Fruit fly (Drosophila melanogaster): ENCODE results near the gene CG11537.

Gene CG11537

DNA sequence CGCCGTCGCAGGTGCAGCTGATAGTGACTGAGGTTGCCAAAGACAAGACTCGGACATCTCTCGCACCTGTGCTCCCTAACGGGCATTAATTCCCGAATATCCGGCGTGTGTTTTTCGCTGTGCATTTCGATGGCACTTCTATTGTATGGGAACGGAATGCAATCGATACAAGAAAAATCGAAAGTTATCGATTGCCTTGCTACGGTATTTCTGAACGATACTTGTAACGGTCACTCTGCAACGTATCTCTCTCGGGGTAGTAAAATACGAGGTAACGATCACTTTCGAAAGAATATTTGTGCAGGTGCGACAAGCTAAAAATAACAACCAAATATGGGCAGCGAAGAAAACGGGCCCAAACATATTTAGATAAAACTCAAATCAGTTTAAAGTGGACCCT is 21.7 kb upstream of the CG11537 start, which contains the start of gene CG32280 (continued):
- TF ChIP-seq Fer3 (tag; optimal IDR thresholded peaks at IDR 0.05) (no peak), CG3281 (GFP tag; optimal IDR thresholded peaks at IDR 0.05) (peak; percentile 24), CG12942 (GFP tag; optimal IDR thresholded peaks at IDR 0.05) (no peak), chm (GFP tag; IDR thresholded peaks at IDR 0.05) (peak; percentile 40; the same call in 1 of the 2 replicates), CG30403 (GFP tag; optimal IDR thresholded peaks at IDR 0.05) (peak; percentile 6), CG10565 (GFP tag; optimal IDR thresholded peaks at IDR 0.05) (no peak), chn (GFP tag; optimal IDR thresholded peaks at IDR 0.05) (no peak), Lpt (GFP tag; optimal IDR thresholded peaks at IDR 0.05) (no peak), CG13296 (GFP tag; optimal IDR thresholded peaks at IDR 0.05) (peak; percentile 55), CG6272 (GFP tag; IDR thresholded peaks at IDR 0.05) (0 out of 2 replicates have a peak, but pooled peaks have one; percentile 36), Pdp1 (GFP tag; optimal IDR thresholded peaks at IDR 0.05) (peak in 1 of 2 experiments; percentile 49), Bgb (GFP tag; IDR thresholded peaks at IDR 0.05; ENCODE audit: partially characterized antibody) (peak; percentile 95), kay (GFP tag; optimal IDR thresholded peaks at IDR 0.05) (no peak), onecut (GFP tag; IDR thresholded peaks at IDR 0.05) (no peak; the same call in 1 of the 2 replicates), CG7839 (tag; optimal IDR thresholded peaks at IDR 0.05) (no peak), row (GFP tag; IDR thresholded peaks at IDR 0.05) (peak; percentile 62), CG42726 (GFP tag; IDR thresholded peaks at IDR 0.05; ENCODE audit: partially characterized antibody) (peak; percentile 76; the same call in 1 of the 2 replicates), B-H1 (GFP tag; IDR thresholded peaks at IDR 0.05) (no peak), CG10274 (GFP tag; optimal IDR thresholded peaks at IDR 0.05) (no peak), chif (GFP tag; optimal IDR thresholded peaks at IDR 0.05) (no peak), CG5245 (GFP tag; optimal IDR thresholded peaks at IDR 0.05) (no peak), CG6813 (GFP tag; optimal IDR thresholded peaks at IDR 0.05) (peak; percentile 29), CG3847 (GFP tag; IDR thresholded peaks at IDR 0.05) (peak; percentile 41; the same call in 1 of the 2 replicates), CG18262 (tag; optimal IDR thresholded peaks at IDR 0.05) (no peak), lilli (GFP tag; optimal IDR thresholded peaks at IDR 0.05) (peak; percentile 48), CG3726 (GFP tag; IDR thresholded peaks at IDR 0.05) (no peak), CG5180 (GFP tag; optimal IDR thresholded peaks at IDR 0.05) (no peak), CG2202 (tag; optimal IDR thresholded peaks at IDR 0.05) (no peak), CG6689 (GFP tag; IDR thresholded peaks at IDR 0.05) (no peak), Med (GFP tag) (peak; percentile 87), CG2875 (GFP tag; optimal IDR thresholded peaks at IDR 0.05) (no peak), CG15011 (GFP tag; optimal IDR thresholded peaks at IDR 0.05) (no peak), ara (GFP tag; IDR thresholded peaks at IDR 0.05) (no peak), Eip74EF (GFP tag; optimal IDR thresholded peaks at IDR 0.05) (no peak), chinmo (GFP tag; IDR thresholded peaks at IDR 0.05; ENCODE audit: partially characterized antibody) (peak; percentile 92; the same call in 3 of the 4 replicates), Xrp1 (GFP tag; IDR thresholded peaks at IDR 0.05) (0 out of 2 replicates have a peak, but pooled peaks have one; percentile 5), schlank (tag; optimal IDR thresholded peaks at IDR 0.05) (no peak), CG9609 (GFP tag; optimal IDR thresholded peaks at IDR 0.05) (peak; percentile 20), Drgx (GFP tag; IDR thresholded peaks at IDR 0.05) (no peak), Trl (optimal IDR thresholded peaks at IDR 0.05) (no peak), Trl (GFP tag; optimal IDR thresholded peaks at IDR 0.05) (peak; percentile 15), CG10321 (GFP tag; IDR thresholded peaks at IDR 0.05) (no peak), btn (GFP tag; optimal IDR thresholded peaks at IDR 0.05) (no peak), Camta (GFP tag; optimal IDR thresholded peaks at IDR 0.05) (no peak), lbe (GFP tag; optimal IDR thresholded peaks at IDR 0.05) (no peak), sens-2 (GFP tag; IDR thresholded peaks at IDR 0.05) (no peak), CG15479 (GFP tag; optimal IDR thresholded peaks at IDR 0.05) (no peak), CG33213 (GFP tag; optimal IDR thresholded peaks at IDR 0.05) (no peak), CrebB (tag; optimal IDR thresholded peaks at IDR 0.05) (peak; percentile 35), ems (GFP tag; optimal IDR thresholded peaks at IDR 0.05) (peak; percentile 22), esg (GFP tag; conservative IDR thresholded peaks at IDR 0.05) (no peak)

Measured in whole organism, embryonic.